Worm (Caenorhabditis elegans): ENCODE results near the gene C45G9.10.
A peak's percentile ranks its signal among the peaks of the same experiment; 100 is the strongest.

Gene C45G9.10

ce11 chrIII:5031375-5031836 lies 30.3 kb downstream of the C45G9.10 start (continued):
- peak; percentile 87 for TF ChIP-seq K11D2.4 (GFP tag; IDR thresholded peaks at IDR 0.05)
- 0 out of 2 replicates have a peak, but pooled peaks have one; percentile 61 for TF ChIP-seq ztf-28 (GFP tag; IDR thresholded peaks at IDR 0.05)
- TF ChIP-seq D2030.7 (GFP tag; IDR thresholded peaks at IDR 0.05), result peak; percentile 90
- TF ChIP-seq C06A6.2 (GFP tag; conservative IDR thresholded peaks at IDR 0.05), result peak; percentile 72; the same call in 1 of the 2 replicates
- TF ChIP-seq chd-7 (tag; optimal IDR thresholded peaks at IDR 0.05), result peak; percentile 79
- 0 out of 2 replicates have a peak, but pooled peaks have one; percentile 17 for TF ChIP-seq ztf-25 (GFP tag; IDR thresholded peaks at IDR 0.05)
- peak; percentile 96 for TF ChIP-seq zfh-2 (GFP tag; conservative IDR thresholded peaks at IDR 0.05)
- peak; percentile 89 for TF ChIP-seq nhr-80 (tag; optimal IDR thresholded peaks at IDR 0.05)
- TF ChIP-seq egl-18 (GFP tag; IDR thresholded peaks at IDR 0.05), result 0 out of 2 replicates have a peak, but pooled peaks have one; percentile 58
- peak; percentile 66 for TF ChIP-seq ceh-91 (GFP tag; IDR thresholded peaks at IDR 0.05)
- peak; percentile 39 for TF ChIP-seq lsy-27 (tag; optimal IDR thresholded peaks at IDR 0.05; ENCODE audit: borderline replicate concordance, insufficient read depth)
- TF ChIP-seq hmg-1.2 (GFP tag; IDR thresholded peaks at IDR 0.05), result peak; percentile 80
- TF ChIP-seq cebp-2 (GFP tag; IDR thresholded peaks at IDR 0.05), result peak; percentile 34; the same call in 1 of the 2 replicates
- TF ChIP-seq lin-26 (GFP tag; IDR thresholded peaks at IDR 0.05), result peak; percentile 91
- peak; percentile 84 for TF ChIP-seq sea-2 (GFP tag; IDR thresholded peaks at IDR 0.05)
- 0 out of 2 replicates have a peak, but pooled peaks have one; percentile 22 for TF ChIP-seq Y79H2A.3 (GFP tag; conservative IDR thresholded peaks at IDR 0.05)
- TF ChIP-seq ceh-100 (GFP tag; IDR thresholded peaks at IDR 0.05), result peak; percentile 71
- 0 out of 2 replicates have a peak, but pooled peaks have one; percentile 49 for TF ChIP-seq ceh-40 (GFP tag; IDR thresholded peaks at IDR 0.05)
- peak; percentile 70 for TF ChIP-seq madf-6 (GFP tag; IDR thresholded peaks at IDR 0.05)
- peak; percentile 67 for TF ChIP-seq F10E7.11 (tag; optimal IDR thresholded peaks at IDR 0.05)
- TF ChIP-seq ceh-27 (GFP tag; optimal IDR thresholded peaks at IDR 0.05), result peak; percentile 70
- peak; percentile 68 for TF ChIP-seq ceh-79 (tag; optimal IDR thresholded peaks at IDR 0.05)
- TF ChIP-seq attf-3 (GFP tag; conservative IDR thresholded peaks at IDR 0.05), result peak; percentile 57
- TF ChIP-seq Y56A3A.18 (GFP tag; IDR thresholded peaks at IDR 0.05), result peak; percentile 84; the same call in 1 of the 2 replicates
- TF ChIP-seq B0261.1 (tag; optimal IDR thresholded peaks at IDR 0.05), result peak; percentile 79
- TF ChIP-seq let-526 (GFP tag; IDR thresholded peaks at IDR 0.05), result peak; percentile 59; the same call in 1 of the 2 replicates
- TF ChIP-seq dpff-1 (tag; optimal IDR thresholded peaks at IDR 0.05), result peak; percentile 2
- TF ChIP-seq dox-1 (GFP tag; IDR thresholded peaks at IDR 0.05), result peak; percentile 98
- peak; percentile 70 for TF ChIP-seq nhr-179 (tag; optimal IDR thresholded peaks at IDR 0.05)
- TF ChIP-seq ztf-6 (GFP tag; IDR thresholded peaks at IDR 0.05), result peak; percentile 23; the same call in 1 of the 2 replicates
- TF ChIP-seq egl-44 (GFP tag; IDR thresholded peaks at IDR 0.05), result peak; percentile 69; the same call in 1 of the 2 replicates
- TF ChIP-seq sptf-2 (GFP tag; optimal IDR thresholded peaks at IDR 0.05), result peak; percentile 44
- TF ChIP-seq F52B5.7 (tag; optimal IDR thresholded peaks at IDR 0.05), result peak; percentile 83
- TF ChIP-seq him-1 (tag; optimal IDR thresholded peaks at IDR 0.05), result peak; percentile 55
- TF ChIP-seq hlh-12 (tag; optimal IDR thresholded peaks at IDR 0.05), result peak; percentile 8
- peak; percentile 71 for TF ChIP-seq attf-5 (GFP tag; optimal IDR thresholded peaks at IDR 0.05)
- TF ChIP-seq ekl-4 (GFP tag; IDR thresholded peaks at IDR 0.05), result peak; percentile 87
- TF ChIP-seq aptf-3 (GFP tag; IDR thresholded peaks at IDR 0.05), result peak; percentile 79; the same call in 1 of the 2 replicates
- TF ChIP-seq repo-1 (tag; optimal IDR thresholded peaks at IDR 0.05), result peak; percentile 90
- TF ChIP-seq madf-8 (GFP tag; conservative IDR thresholded peaks at IDR 0.05), result 0 out of 2 replicates have a peak, but pooled peaks have one; percentile 27
- TF ChIP-seq rpc-1 (optimal IDR thresholded peaks at IDR 0.05), result peak; percentile 71
- TF ChIP-seq rpc-1 (tag; optimal IDR thresholded peaks at IDR 0.05), result peak; percentile 63
- 0 out of 2 replicates have a peak, but pooled peaks have one; percentile 19 for TF ChIP-seq nhr-120 (GFP tag; IDR thresholded peaks at IDR 0.05)
- TF ChIP-seq fkh-3 (tag; optimal IDR thresholded peaks at IDR 0.05), result peak; percentile 64
- TF ChIP-seq die-1 (tag; optimal IDR thresholded peaks at IDR 0.05), result peak; percentile 48
- TF ChIP-seq hsf-1 (GFP tag; IDR thresholded peaks at IDR 0.05), result 0 out of 2 replicates have a peak, but pooled peaks have one; percentile 55
- TF ChIP-seq mes-4 (tag; optimal IDR thresholded peaks at IDR 0.05), result peak; percentile 54
